Fruit fly (Drosophila melanogaster): Measurements from ENCODE around the gene Nf-YA.

DNA sequence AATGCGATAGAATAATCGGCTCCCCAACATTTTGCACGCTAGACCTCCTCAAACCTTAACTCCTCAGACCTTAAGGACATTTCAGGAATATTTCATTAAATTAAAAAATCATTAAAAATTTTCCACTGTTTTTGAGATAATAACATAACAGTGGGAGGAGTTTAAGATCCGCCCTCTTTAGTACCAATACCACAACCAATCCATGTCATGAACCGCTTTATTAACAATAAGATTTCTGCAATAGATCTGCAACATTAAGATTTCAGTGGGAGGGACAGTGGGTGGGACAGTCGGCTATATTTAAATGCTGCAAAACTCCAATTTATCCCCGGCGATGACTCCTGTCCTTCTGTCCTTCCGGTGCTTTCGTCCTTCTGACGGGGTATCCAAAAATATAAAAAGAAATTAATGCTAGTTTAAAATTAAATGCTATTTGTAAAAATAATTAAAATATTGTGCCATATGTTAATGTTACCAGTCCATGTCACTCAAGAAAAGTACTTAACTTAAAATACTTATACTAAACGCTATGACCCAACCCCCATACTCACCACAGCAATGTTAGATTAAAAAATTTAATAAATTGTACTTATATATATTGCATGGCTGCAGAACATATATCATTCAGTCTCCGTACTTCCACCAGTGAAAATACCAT lies 687 bp upstream of the Nf-YA start, which contains the start of gene Srg3:
- TF ChIP-seq D1 (tag; optimal IDR thresholded peaks at IDR 0.05) (no peak), EcR (GFP tag; optimal IDR thresholded peaks at IDR 0.05) (no peak), CG12605 (GFP tag; IDR thresholded peaks at IDR 0.05) (no peak)

All from whole organism, pupa.